Worm (Caenorhabditis elegans) whole organism, late embryonic: Measurements from ENCODE around the gene srx-82.

Experiments used
- dve-1 ChIP-seq: sonication (generic microtip); optimal IDR thresholded peaks from 2 replicates; lab custom pipeline; 2017; ENCODE audit warnings: antibody characterized with exemption, mild to moderate bottlenecking, missing genetic modification characterization, missing compliant biosample characterization
- ets-4 ChIP-seq: sonication (generic microtip); optimal IDR thresholded peaks from 2 replicates; lab custom pipeline; 2016; ENCODE audit warnings: missing genetic modification characterization, missing compliant biosample characterization
- eyg-1 ChIP-seq: sonication (generic microtip); optimal IDR thresholded peaks from 2 replicates; lab custom pipeline; 2016; ENCODE audit warnings: missing genotype, missing genetic modification characterization, missing compliant biosample characterization
- hlh-8 ChIP-seq: sonication (generic microtip); optimal IDR thresholded peaks from 2 replicates; lab custom pipeline; 2016; ENCODE audit warnings: missing genotype, missing genetic modification characterization, missing compliant biosample characterization
- lin-11 ChIP-seq: fragments of 200-800 bp; sonication (Bioruptor generic); optimal IDR thresholded peaks from 2 replicates; lab custom pipeline; 2018; ENCODE audit warnings: mild to moderate bottlenecking, missing genetic modification characterization, missing compliant biosample characterization
- nfya-1 ChIP-seq: sonication (generic microtip); optimal IDR thresholded peaks from 2 replicates; lab custom pipeline; 2017; ENCODE audit warnings: missing genetic modification characterization, mild to moderate bottlenecking, missing compliant biosample characterization, antibody characterized with exemption, moderate library complexity
- odd-2 ChIP-seq: sonication (generic microtip); optimal IDR thresholded peaks from 2 replicates; lab custom pipeline; 2017; ENCODE audit warnings: antibody characterized with exemption, mild to moderate bottlenecking, missing genetic modification characterization, missing compliant biosample characterization
- pha-4 ChIP-seq: fragments of 150-350 bp; optimal IDR thresholded peaks from 2 replicates; lab custom pipeline; 2018; ENCODE audit warnings: missing biosample characterization, missing genetic modification reagents, missing genetic modification characterization
- sox-2 ChIP-seq: fragments of 200-800 bp; sonication (Bioruptor generic); IDR thresholded peaks from 2 replicates; pipeline ENCODE4 v1.3.6; 2022; ENCODE audit warnings: missing genetic modification reagents, missing genetic modification characterization, missing compliant biosample characterization
- ttx-3 ChIP-seq: sonication (generic microtip); optimal IDR thresholded peaks from 2 replicates; lab custom pipeline; 2016; ENCODE audit warnings: missing genetic modification reagents, missing genetic modification characterization, missing compliant biosample characterization

DNA sequence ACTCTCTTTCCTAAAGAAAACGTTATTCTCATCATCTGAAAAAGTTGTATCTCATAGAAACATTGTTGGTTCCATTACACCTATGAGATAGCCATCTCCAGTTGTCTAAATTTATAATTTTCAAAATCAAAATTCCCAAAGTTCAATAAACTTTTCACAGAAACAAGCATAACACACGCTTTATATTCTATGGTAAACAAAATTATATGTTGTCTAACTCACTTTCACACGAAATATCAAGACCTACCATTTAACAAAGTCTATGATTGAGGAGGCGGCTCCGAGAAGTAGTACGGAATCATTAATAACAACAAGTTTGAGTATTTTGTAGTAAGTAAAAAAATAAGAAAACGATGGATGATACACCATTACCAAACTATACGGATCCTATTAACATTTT lies 9.3 kb downstream of the srx-82 start, which contains the start of gene srx-84:
- TF ChIP-seq odd-2 (tag; lab: Kevin White, UChicago) = no peak
- no peak for TF ChIP-seq eyg-1 (tag; lab: Kevin White, UChicago)
- TF ChIP-seq nfya-1 (tag; lab: Kevin White, UChicago) = no peak
- no peak for TF ChIP-seq ets-4 (tag; lab: Kevin White, UChicago)
- TF ChIP-seq sox-2 = no peak
- no peak for TF ChIP-seq ttx-3
- no peak for TF ChIP-seq dve-1 (tag; lab: Kevin White, UChicago)
- TF ChIP-seq lin-11 = no peak
- no peak for TF ChIP-seq hlh-8 (tag; lab: Kevin White, UChicago)
- TF ChIP-seq pha-4 (tag; lab: Kevin White, UChicago) = no peak
